Worm (Caenorhabditis elegans) whole organism, mixed stage, embryonic: ENCODE results near the gene R04B5.6.

ENCODE experiments used
- ces-1 ChIP-seq: fragments of 150-350 bp; optimal IDR thresholded peaks from 2 replicates; lab custom pipeline; 2014; ENCODE audit warnings: missing biosample characterization, missing genetic modification reagents, missing genetic modification characterization
- lin-32 ChIP-seq: fragments of 200-800 bp; sonication (Bioruptor generic); optimal IDR thresholded peaks from 2 replicates; lab custom pipeline; 2018; ENCODE audit warnings: mild to moderate bottlenecking, missing genetic modification characterization, missing compliant biosample characterization
- mep-1 ChIP-seq: fragments of 150-350 bp; optimal IDR thresholded peaks from 2 replicates; lab custom pipeline; 2017; ENCODE audit warnings: missing biosample characterization, missing genetic modification reagents, missing genetic modification characterization, inconsistent platforms
- nhr-76 ChIP-seq: sonication (generic microtip); optimal IDR thresholded peaks from 2 replicates; lab custom pipeline; 2017; ENCODE audit warnings: missing biosample characterization, missing genetic modification characterization
- pha-4 ChIP-seq: fragments of 150-350 bp; optimal IDR thresholded peaks from 2 replicates; lab custom pipeline; 2018; ENCODE audit warnings: missing biosample characterization, missing genetic modification reagents, missing genetic modification characterization
- unc-62 ChIP-seq: fragments of 150-350 bp; optimal IDR thresholded peaks from 2 replicates; lab custom pipeline; 2014; ENCODE audit warnings: missing biosample characterization, missing genetic modification reagents, missing genetic modification characterization
- ztf-11 ChIP-seq: fragments of 150-350 bp; optimal IDR thresholded peaks from 2 replicates; lab custom pipeline; 2014; ENCODE audit warnings: missing biosample characterization, missing genetic modification characterization

DNA sequence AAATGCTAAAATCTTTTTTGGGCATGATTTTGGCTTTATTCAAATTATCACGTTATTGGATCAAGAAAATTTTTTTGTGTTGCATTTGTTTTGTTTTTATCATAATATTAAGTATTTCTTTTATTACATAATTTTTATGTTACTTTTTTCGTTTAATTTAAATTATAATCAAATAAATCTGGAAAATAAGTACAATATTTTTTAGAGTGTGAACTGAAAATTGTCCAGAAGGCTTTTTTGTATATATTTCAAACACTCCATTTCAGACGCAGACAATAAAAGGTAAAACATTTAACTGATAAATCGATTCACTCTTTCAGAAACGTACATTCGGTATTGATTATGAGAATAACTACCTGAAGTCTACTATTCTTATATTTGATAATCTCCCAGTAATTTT, 22.3 kb downstream of the R04B5.6 start, which contains the start of gene C08B6.11:
- no peak for TF ChIP-seq ztf-11
- TF ChIP-seq unc-62 (GFP tag; lab: Kevin White, UChicago), result no peak
- no peak for TF ChIP-seq pha-4 (tag; lab: Kevin White, UChicago)
- TF ChIP-seq lin-32 (GFP tag; lab: Kevin White, UChicago), result no peak
- TF ChIP-seq mep-1, result no peak
- no peak for TF ChIP-seq ces-1 (GFP tag; lab: Kevin White, UChicago)
- no peak for TF ChIP-seq nhr-76 (tag; lab: Kevin White, UChicago)
